Worm (Caenorhabditis elegans) whole organism, L3 larva: Measurements from ENCODE around the gene mob-4.

Experiments used
- egl-27 ChIP-seq: sonication (generic microtip); optimal IDR thresholded peaks from 4 replicates; lab custom pipeline; 2017; ENCODE audit warnings: missing biosample characterization, missing genetic modification reagents, missing genetic modification characterization
- nhr-25 ChIP-seq: sonication (generic microtip); optimal IDR thresholded peaks from 2 replicates; lab custom pipeline; 2017; ENCODE audit warnings: missing biosample characterization, missing genetic modification characterization
- nhr-77 ChIP-seq: fragments of 150-350 bp; optimal IDR thresholded peaks from 2 replicates; lab custom pipeline; 2014; ENCODE audit warnings: missing biosample characterization, missing genetic modification characterization
- pha-4 ChIP-seq: fragments of 150-350 bp; optimal IDR thresholded peaks from 2 replicates; lab custom pipeline; 2014; ENCODE audit warnings: missing biosample characterization, missing genetic modification reagents, missing genetic modification characterization
- pqm-1 ChIP-seq: fragments of 150-350 bp; optimal IDR thresholded peaks from 2 replicates; lab custom pipeline; 2017; ENCODE audit warnings: missing biosample characterization, missing genetic modification characterization, inconsistent platforms
- skn-1 ChIP-seq: fragments of 150-350 bp; optimal IDR thresholded peaks from 2 replicates; lab custom pipeline; 2014; ENCODE audit warnings: missing biosample characterization, missing genetic modification characterization
- unc-62 ChIP-seq: fragments of 150-350 bp; sonication (generic microtip); optimal IDR thresholded peaks from 4 replicates; lab custom pipeline; 2014; ENCODE audit warnings: missing biosample characterization, missing genetic modification reagents, missing genetic modification characterization
- ztf-11 ChIP-seq: fragments of 150-350 bp; optimal IDR thresholded peaks from 2 replicates; lab custom pipeline; 2014; ENCODE audit warnings: missing biosample characterization, missing genetic modification characterization
- ztf-4 ChIP-seq: fragments of 150-350 bp; optimal IDR thresholded peaks from 2 replicates; lab custom pipeline; 2014; ENCODE audit warnings: missing biosample characterization, missing genetic modification characterization

ce11 chrIII:8249381-8249780 is 24.5 kb downstream of the mob-4 start, which contains the start of the genes C02F5.10 and C02F5.2:
- TF ChIP-seq pha-4 (tag; lab: Kevin White, UChicago) (no peak), ztf-11 (tag; lab: Kevin White, UChicago) (no peak), skn-1 (tag; lab: Kevin White, UChicago) (no peak), nhr-77 (tag; lab: Kevin White, UChicago) (no peak), pqm-1 (tag; lab: Kevin White, UChicago) (no peak), egl-27 (no peak), unc-62 (GFP tag; lab: Kevin White, UChicago) (no peak), nhr-25 (tag; lab: Kevin White, UChicago) (no peak), ztf-4 (tag; lab: Kevin White, UChicago) (no peak)
